Fruit fly (Drosophila melanogaster) Kc167 (cell line): ENCODE results near the gene CG15255.
"Not testable (repeated sequence)": the region's sequence is repeated elsewhere in the genome, so short reads cannot be mapped to it uniquely, and the experiment has no call there.

ENCODE experiments used
- Myc ChIP-seq: fragments of >200 bp; optimal IDR thresholded peaks from 2 replicates; lab custom pipeline; 2017; ENCODE audit warnings: missing external identifiers
- Sin3A ChIP-seq: fragments of >200 bp; optimal IDR thresholded peaks from 2 replicates; lab custom pipeline; 2018; ENCODE audit warnings: missing external identifiers
- h ChIP-seq: fragments of >200 bp; optimal IDR thresholded peaks from 3 replicates; lab custom pipeline; 2018; ENCODE audit warnings: missing external identifiers
- insv ChIP-seq: fragments of >200 bp; optimal IDR thresholded peaks from 3 replicates; lab custom pipeline; 2018; ENCODE audit warnings: missing external identifiers
- psq ChIP-seq: fragments of >200 bp; optimal IDR thresholded peaks from 2 replicates; lab custom pipeline; 2017; ENCODE audit warnings: missing external identifiers
- ttk ChIP-seq: sonication (Bioruptor generic); optimal IDR thresholded peaks from 2 replicates; lab custom pipeline; 2017; ENCODE audit warnings: missing external identifiers

CG15255 gene

DNA sequence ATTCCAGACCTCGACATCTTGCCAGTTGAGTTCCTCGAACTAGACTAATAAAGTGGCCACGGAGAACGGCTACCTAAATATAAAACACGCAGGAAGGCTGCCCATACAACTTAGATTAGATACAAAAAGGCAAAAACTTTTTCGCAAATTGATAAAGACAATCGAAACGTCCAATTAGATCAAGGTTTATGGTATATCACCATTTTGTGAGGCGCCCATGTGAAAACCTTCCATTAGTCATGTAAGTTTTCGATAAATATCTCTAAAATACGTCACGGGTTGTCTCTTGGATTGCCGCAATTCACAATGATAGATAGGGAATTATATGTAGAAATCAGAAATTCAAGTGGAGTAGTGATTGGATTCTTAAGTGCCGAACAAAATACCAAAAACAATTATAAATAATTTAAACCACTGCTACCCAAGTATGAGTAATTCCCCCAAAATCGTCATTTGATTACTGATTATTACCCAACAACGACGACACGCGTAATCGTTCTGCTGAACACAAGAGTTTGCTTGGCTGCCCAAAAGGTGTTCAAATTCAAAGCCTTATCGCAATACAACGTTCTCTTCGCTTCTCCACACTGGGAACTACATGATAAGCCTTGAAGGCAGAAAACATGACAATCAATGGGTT is at the start of gene CG15255:
CG15255 (minus strand) TSS at position 51 of the 640 bp plus-strand sequence.
- TF ChIP-seq Myc (lab: Kevin White, UChicago) (no peak), psq (lab: Kevin White, UChicago) (no peak), ttk (lab: Kevin White, UChicago) (no peak), insv (lab: Kevin White, UChicago) (no peak), h (lab: Kevin White, UChicago) (no peak)

dm6 chr2L:15660741-15661140 is 49.2 kb upstream of the CG15255 start, which contains the start of gene CG18477:
Gene CG18477 (plus strand): TSS chr2L:15661041.
- TF ChIP-seq ttk, psq, insv (lab: Kevin White, UChicago): not testable (repeated sequence)

- TF ChIP-seq Sin3A, ttk, insv (lab: Kevin White, UChicago): not testable (repeated sequence)
Observed at dm6 chr2L:15659374-15659773, 47.9 kb upstream of the CG15255 start, which contains the start of gene CG44141. Gene CG44141 (minus strand): TSS chr2L:15659474.

dm6 chr2L:15643791-15644190 is 32.3 kb upstream of the CG15255 start:
- no peak for TF ChIP-seq psq (lab: Kevin White, UChicago)
- no peak for TF ChIP-seq ttk (lab: Kevin White, UChicago)
- no peak for TF ChIP-seq Myc (lab: Kevin White, UChicago)
- TF ChIP-seq h (lab: Kevin White, UChicago) = no peak

dm6 chr2L:15641668-15642067 is 30.1 kb upstream of the CG15255 start:
- no peak for TF ChIP-seq psq (lab: Kevin White, UChicago)
- no peak for TF ChIP-seq ttk (lab: Kevin White, UChicago)
- TF ChIP-seq Sin3A (lab: Kevin White, UChicago) = no peak
- TF ChIP-seq h (lab: Kevin White, UChicago) = no peak
- TF ChIP-seq Myc (lab: Kevin White, UChicago) = no peak
- TF ChIP-seq insv (lab: Kevin White, UChicago) = no peak

- TF ChIP-seq ttk (lab: Kevin White, UChicago) = no peak
- TF ChIP-seq insv (lab: Kevin White, UChicago) = no peak
- TF ChIP-seq Myc (lab: Kevin White, UChicago) = no peak
- no peak for TF ChIP-seq psq (lab: Kevin White, UChicago)
- TF ChIP-seq Sin3A (lab: Kevin White, UChicago) = no peak
- no peak for TF ChIP-seq h (lab: Kevin White, UChicago)
Observed at dm6 chr2L:15629596-15630168, 18.2 kb upstream of the CG15255 start, which contains the start of gene CG18480. Gene CG18480 (plus strand): TSS chr2L:15630002.

DNA sequence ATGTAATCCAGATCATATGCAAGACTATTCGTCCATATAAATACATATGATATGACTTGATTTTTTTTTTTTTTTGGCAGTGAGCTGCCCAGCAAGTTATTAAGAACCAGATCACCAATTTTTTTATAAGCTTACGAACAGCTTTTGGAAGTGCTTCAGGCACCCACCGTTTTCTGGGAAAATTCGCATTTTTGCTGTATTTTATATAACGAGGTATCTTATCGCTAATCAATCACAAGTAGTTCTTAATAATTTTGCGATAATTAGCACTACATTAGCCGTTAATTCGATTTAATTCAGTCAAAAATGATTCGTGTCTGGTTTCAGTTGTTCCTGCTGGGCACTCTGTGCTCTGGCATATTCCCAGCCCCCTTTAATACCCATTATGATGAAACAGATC is 16.9 kb upstream of the CG15255 start, which contains the start of gene CG7631:
CG7631 (plus strand) TSS at position 301 of the 400 bp plus-strand sequence.
- no peak for TF ChIP-seq h (lab: Kevin White, UChicago)
- no peak for TF ChIP-seq ttk (lab: Kevin White, UChicago)
- TF ChIP-seq insv (lab: Kevin White, UChicago) = no peak

dm6 chr2L:15623458-15623857 is 11.9 kb upstream of the CG15255 start, which contains the start of gene Or35a:
Gene Or35a (minus strand): TSS chr2L:15623558.
- TF ChIP-seq Myc (lab: Kevin White, UChicago) (no peak), psq (lab: Kevin White, UChicago) (no peak), ttk (lab: Kevin White, UChicago) (no peak), h (lab: Kevin White, UChicago) (no peak), insv (lab: Kevin White, UChicago) (no peak), Sin3A (lab: Kevin White, UChicago) (no peak)

- no peak for TF ChIP-seq Myc (lab: Kevin White, UChicago)
- TF ChIP-seq psq (lab: Kevin White, UChicago) = no peak
- no peak for TF ChIP-seq Sin3A (lab: Kevin White, UChicago)
- TF ChIP-seq h (lab: Kevin White, UChicago) = no peak
- no peak for TF ChIP-seq ttk (lab: Kevin White, UChicago)
- TF ChIP-seq insv (lab: Kevin White, UChicago) = no peak
Observed at dm6 chr2L:15616697-15617096, 5.2 kb upstream of the CG15255 start, which contains the start of gene CG11865. Gene CG11865 (plus strand): TSS chr2L:15616997.

DNA sequence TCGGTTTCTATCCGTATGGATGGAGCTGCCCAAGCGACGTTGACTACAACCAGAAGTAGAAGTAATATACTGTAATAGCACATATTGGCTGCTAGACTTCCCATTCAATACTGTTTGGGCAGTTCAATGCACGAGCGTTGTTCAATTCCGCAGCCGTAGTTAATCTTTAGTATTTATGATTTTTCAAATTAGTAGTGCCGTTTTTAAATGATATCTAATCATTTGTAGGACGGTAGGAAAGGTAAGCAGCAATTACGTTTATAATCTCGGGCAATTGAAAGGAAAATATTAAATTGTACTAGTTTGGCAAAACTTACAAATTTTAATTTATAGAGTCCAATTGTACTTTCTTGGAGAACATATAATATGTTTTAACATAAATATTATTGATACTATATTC is 4.7 kb upstream of the CG15255 start, which contains the start of gene CG15253:
CG15253 (minus strand) TSS at position 101 of the 400 bp plus-strand sequence.
- TF ChIP-seq h (lab: Kevin White, UChicago) (no peak), insv (lab: Kevin White, UChicago) (no peak), Myc (lab: Kevin White, UChicago) (no peak), psq (lab: Kevin White, UChicago) (no peak), ttk (lab: Kevin White, UChicago) (no peak), Sin3A (lab: Kevin White, UChicago) (no peak)

DNA sequence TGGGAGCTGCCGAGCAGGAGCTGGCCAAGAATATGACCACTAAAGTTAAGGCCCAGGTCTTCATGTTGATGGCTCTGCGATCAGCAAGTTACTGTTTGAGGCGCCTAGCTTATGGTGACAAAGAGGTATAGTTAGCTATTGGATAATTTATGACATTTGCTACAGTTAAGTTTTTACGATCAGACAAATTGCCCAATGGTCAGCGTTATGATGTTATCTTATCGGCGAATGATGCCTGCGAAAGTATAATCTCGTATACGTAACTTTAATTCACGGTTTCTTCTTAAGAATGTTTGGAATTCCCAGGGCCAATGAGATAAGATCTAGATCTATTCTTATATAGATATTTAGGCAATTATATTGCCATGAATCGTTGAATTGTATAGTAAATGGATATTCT is 3.2 kb upstream of the CG15255 start, which contains the start of gene CG15254:
CG15254 (minus strand) TSS at position 101 of the 400 bp plus-strand sequence.
- TF ChIP-seq h (lab: Kevin White, UChicago) (no peak), insv (lab: Kevin White, UChicago) (no peak), ttk (lab: Kevin White, UChicago) (no peak), psq (lab: Kevin White, UChicago) (no peak), Myc (lab: Kevin White, UChicago) (no peak), Sin3A (lab: Kevin White, UChicago) (no peak)
